Worm (Caenorhabditis elegans) whole organism, L4 larva: ENCODE measurements around the gene kin-9.
A peak's percentile ranks its signal among the peaks of the same experiment; 100 is the strongest.

Experiments used
- D1046.2 ChIP-seq: fragments of 200-800 bp; sonication (Bioruptor generic); IDR thresholded peaks from 2 replicates; pipeline ENCODE4 v1.3.6; 2022; ENCODE audit warnings: missing genetic modification characterization, missing compliant biosample characterization
- F44E2.7 ChIP-seq: fragments of 200-800 bp; sonication (Bioruptor generic); IDR thresholded peaks from 2 replicates; pipeline ENCODE4 v2.1.2; 2022; ENCODE audit warnings: missing genetic modification characterization, missing compliant biosample characterization
- F49E8.2 ChIP-seq: sonication (generic microtip); optimal IDR thresholded peaks from 2 replicates; lab custom pipeline; 2016; ENCODE audit warnings: missing compliant biosample characterization, mild to moderate bottlenecking, missing genetic modification characterization, borderline replicate concordance
- Y48G9A.11 ChIP-seq: fragments of 200-800 bp; sonication (Bioruptor generic); IDR thresholded peaks from 2 replicates; pipeline ENCODE4 v1.3.6; 2022; ENCODE audit warnings: missing genetic modification reagents, missing genetic modification characterization, missing compliant biosample characterization
- Y75B8A.6 ChIP-seq: fragments of 200-800 bp; sonication (Bioruptor generic); IDR thresholded peaks from 2 replicates; pipeline ENCODE4 v1.3.6; 2022; ENCODE audit warnings: missing genetic modification reagents, missing genetic modification characterization, missing compliant biosample characterization
- ZK337.2 ChIP-seq: fragments of 200-800 bp; sonication (Bioruptor generic); IDR thresholded peaks from 2 replicates; pipeline ENCODE4 v1.3.6; 2022; ENCODE audit warnings: missing genetic modification reagents, missing genetic modification characterization, missing compliant biosample characterization
- ZK546.5 ChIP-seq, 2 experiments: sonication (generic microtip); optimal IDR thresholded peaks; 2 replicates each; lab custom pipeline; 2017; ENCODE audit warnings: missing biosample characterization in 2 of 2, missing genetic modification characterization in 2 of 2
- aha-1 ChIP-seq: fragments of 150-350 bp; peaks from one replicate; lab custom pipeline; 2014; ENCODE audit warnings: missing biosample characterization, missing genetic modification characterization
- aly-2 ChIP-seq: sonication (generic microtip); optimal IDR thresholded peaks from 2 replicates; lab custom pipeline; 2018; ENCODE audit warnings: missing biosample characterization, missing genetic modification characterization
- ceh-20 ChIP-seq: fragments of 200-800 bp; sonication (Bioruptor generic); IDR thresholded peaks from 2 replicates; pipeline ENCODE4 v1.3.6; 2022; ENCODE audit warnings: missing genetic modification reagents, missing genetic modification characterization, missing compliant biosample characterization
- ceh-28 ChIP-seq: fragments of 150-350 bp; optimal IDR thresholded peaks from 2 replicates; lab custom pipeline; 2014; ENCODE audit warnings: missing biosample characterization, missing genetic modification reagents, missing genetic modification characterization
- ceh-44 ChIP-seq: fragments of 200-800 bp; sonication (Bioruptor generic); IDR thresholded peaks from 2 replicates; pipeline ENCODE4 v1.3.6; 2022; ENCODE audit warnings: missing genetic modification reagents, missing genetic modification characterization, missing compliant biosample characterization
- ceh-62 ChIP-seq: sonication (generic microtip); optimal IDR thresholded peaks from 2 replicates; lab custom pipeline; 2017; ENCODE audit warnings: missing biosample characterization, missing genetic modification characterization
- ceh-82 ChIP-seq: sonication (generic microtip); optimal IDR thresholded peaks from 2 replicates; lab custom pipeline; 2017; ENCODE audit warnings: missing biosample characterization, missing genetic modification characterization
- ctbp-1 ChIP-seq: fragments of 200-800 bp; sonication (Bioruptor generic); IDR thresholded peaks from 2 replicates; pipeline ENCODE4 v1.3.6; 2022; ENCODE audit warnings: missing genetic modification reagents, missing genetic modification characterization, missing compliant biosample characterization
- daf-12 ChIP-seq: fragments of 150-350 bp; optimal IDR thresholded peaks from 2 replicates; lab custom pipeline; 2014; ENCODE audit warnings: missing biosample characterization, missing genetic modification reagents, missing genetic modification characterization
- daf-16 ChIP-seq, 3 experiments: sonication (generic microtip); optimal IDR thresholded peaks; 2 replicates each; lab custom pipeline; 2016 to 2017; ENCODE audit warnings: missing genetic modification characterization in 3 of 3, missing genetic modification reagents in 3 of 3, mild to moderate bottlenecking in 2 of 3, missing compliant biosample characterization in 2 of 3, missing biosample characterization in 1 of 3, moderate library complexity in 1 of 3
- daf-19 ChIP-seq: fragments of 200-800 bp; sonication (Bioruptor generic); conservative IDR thresholded peaks from 2 replicates; pipeline ENCODE4 v1.3.6; 2022; ENCODE audit warnings: missing genetic modification characterization, missing compliant biosample characterization
- daf-8 ChIP-seq: fragments of 200-800 bp; sonication (Bioruptor generic); IDR thresholded peaks from 2 replicates; pipeline ENCODE4 v1.3.6; 2022; ENCODE audit warnings: missing genetic modification characterization, missing compliant biosample characterization
- dmd-8 ChIP-seq: fragments of 200-800 bp; sonication (Bioruptor generic); IDR thresholded peaks from 2 replicates; pipeline ENCODE4 v1.3.6; 2022; ENCODE audit warnings: missing genetic modification characterization, missing compliant biosample characterization
- dmd-9 ChIP-seq: fragments of 200-800 bp; sonication (Bioruptor generic); IDR thresholded peaks from 2 replicates; pipeline ENCODE4 v1.3.6; 2022; ENCODE audit warnings: missing genetic modification reagents, missing genetic modification characterization, missing compliant biosample characterization
- duxl-1 ChIP-seq: sonication (generic microtip); optimal IDR thresholded peaks from 2 replicates; lab custom pipeline; 2016; ENCODE audit warnings: mild to moderate bottlenecking, missing genetic modification characterization, moderate library complexity, missing compliant biosample characterization; ENCODE audit not compliant: poor library complexity
- gei-8 ChIP-seq: fragments of 200-800 bp; sonication (Bioruptor generic); optimal IDR thresholded peaks from 2 replicates; lab custom pipeline; 2018; ENCODE audit warnings: mild to moderate bottlenecking, missing genetic modification characterization, missing compliant biosample characterization
- lim-7 ChIP-seq: fragments of 200-800 bp; sonication (Bioruptor generic); IDR thresholded peaks from 2 replicates; pipeline ENCODE4 v1.3.6; 2022; ENCODE audit warnings: missing genetic modification characterization, missing compliant biosample characterization
- lin-1 ChIP-seq: fragments of 200-800 bp; sonication (Bioruptor generic); IDR thresholded peaks from 2 replicates; pipeline ENCODE4 v1.3.6; 2022; ENCODE audit warnings: missing genetic modification reagents, missing genetic modification characterization, missing compliant biosample characterization
- lin-13 ChIP-seq: fragments of 150-350 bp; optimal IDR thresholded peaks from 2 replicates; lab custom pipeline; 2014; ENCODE audit warnings: missing biosample characterization, missing genetic modification reagents, missing genetic modification characterization
- lin-29 ChIP-seq: fragments of 200-800 bp; sonication (Bioruptor generic); IDR thresholded peaks from 2 replicates; pipeline ENCODE4 v1.3.6; 2022; ENCODE audit warnings: missing genetic modification reagents, missing genetic modification characterization, missing compliant biosample characterization
- madf-5 ChIP-seq, 2 experiments: fragments of 200-800 bp; sonication (Bioruptor generic); IDR thresholded peaks; 2 replicates each; pipeline ENCODE4 v1.3.6; 2022; ENCODE audit warnings: missing compliant biosample characterization in 2 of 2, missing genetic modification characterization in 2 of 2
- madf-9 ChIP-seq: fragments of 200-800 bp; sonication (Bioruptor generic); conservative IDR thresholded peaks from 2 replicates; pipeline ENCODE4 v1.3.6; 2022; ENCODE audit warnings: missing genetic modification reagents, missing genetic modification characterization, missing compliant biosample characterization
- mdt-29 ChIP-seq: fragments of 200-800 bp; sonication (Bioruptor generic); IDR thresholded peaks from 2 replicates; pipeline ENCODE4 v1.3.6; 2022; ENCODE audit warnings: missing genetic modification reagents, missing genetic modification characterization, missing compliant biosample characterization
- nhr-10 ChIP-seq: fragments of 150-350 bp; optimal IDR thresholded peaks from 2 replicates; lab custom pipeline; 2014; ENCODE audit warnings: missing biosample characterization, missing genetic modification characterization
- nhr-11 ChIP-seq: fragments of 150-350 bp; optimal IDR thresholded peaks from 2 replicates; lab custom pipeline; 2014; ENCODE audit warnings: missing biosample characterization, missing genetic modification characterization
- nhr-111 ChIP-seq: fragments of 200-800 bp; sonication (Bioruptor generic); optimal IDR thresholded peaks from 2 replicates; lab custom pipeline; 2018; ENCODE audit warnings: mild to moderate bottlenecking, missing genetic modification characterization, missing compliant biosample characterization
- nhr-237 ChIP-seq: sonication (generic microtip); optimal IDR thresholded peaks from 2 replicates; lab custom pipeline; 2017; ENCODE audit warnings: missing biosample characterization, missing genetic modification characterization
- nhr-25 ChIP-seq: sonication (generic microtip); optimal IDR thresholded peaks from 2 replicates; lab custom pipeline; 2017; ENCODE audit warnings: missing genetic modification characterization, mild to moderate bottlenecking, missing compliant biosample characterization, antibody characterized with exemption, moderate library complexity, borderline replicate concordance; ENCODE audit not compliant: insufficient read depth
- nhr-41 ChIP-seq: fragments of 200-800 bp; sonication (Bioruptor generic); IDR thresholded peaks from 2 replicates; pipeline ENCODE4 v1.3.6; 2022; ENCODE audit warnings: missing genetic modification reagents, missing genetic modification characterization, missing compliant biosample characterization
- nhr-42 ChIP-seq: fragments of 200-800 bp; sonication (Bioruptor generic); IDR thresholded peaks from 2 replicates; pipeline ENCODE4 v1.3.6; 2022; ENCODE audit warnings: missing genetic modification characterization, missing compliant biosample characterization
- pha-4 ChIP-seq, 2 experiments: fragments of 150-350 bp in 1 of 2; fragments of 200-800 bp in 1 of 2; sonication (Bioruptor generic) in 1 of 2; IDR thresholded peaks in 1 of 2; optimal IDR thresholded peaks in 1 of 2; 2 replicates each; pipeline versions ENCODE4 v1.3.6 to Lab custom; 2014 to 2022; ENCODE audit warnings: missing genetic modification characterization in 2 of 2, missing genetic modification reagents in 2 of 2, missing biosample characterization in 1 of 2, missing compliant biosample characterization in 1 of 2
- rbr-2 ChIP-seq: sonication (generic microtip); optimal IDR thresholded peaks from 2 replicates; lab custom pipeline; 2016; ENCODE audit warnings: missing genotype, missing genetic modification characterization, missing compliant biosample characterization
- set-16 ChIP-seq: fragments of 200-800 bp; sonication (Bioruptor generic); IDR thresholded peaks from 2 replicates; pipeline ENCODE4 v1.3.6; 2022; ENCODE audit warnings: missing genetic modification reagents, missing genetic modification characterization, missing compliant biosample characterization
- skn-1 ChIP-seq: fragments of 150-350 bp; optimal IDR thresholded peaks from 2 replicates; lab custom pipeline; 2014; ENCODE audit warnings: missing biosample characterization, missing genetic modification characterization
- spr-3 ChIP-seq: fragments of 200-800 bp; sonication (Bioruptor generic); optimal IDR thresholded peaks from 2 replicates; lab custom pipeline; 2018; ENCODE audit warnings: mild to moderate bottlenecking, missing genetic modification characterization, missing compliant biosample characterization
- tag-97 ChIP-seq: fragments of 200-800 bp; sonication (Bioruptor generic); IDR thresholded peaks from 2 replicates; pipeline ENCODE4 v1.3.6; 2022; ENCODE audit warnings: missing genetic modification characterization, missing compliant biosample characterization
- tra-1 ChIP-seq: fragments of 200-800 bp; sonication (Bioruptor generic); IDR thresholded peaks from 2 replicates; pipeline ENCODE4 v1.3.6; 2022; ENCODE audit warnings: missing genetic modification reagents, missing genetic modification characterization, missing compliant biosample characterization
- unc-130 ChIP-seq: sonication (generic microtip); optimal IDR thresholded peaks from 2 replicates; lab custom pipeline; 2016; ENCODE audit warnings: missing genetic modification reagents, missing genetic modification characterization, missing compliant biosample characterization
- unc-39 ChIP-seq: sonication (generic microtip); optimal IDR thresholded peaks from 2 replicates; lab custom pipeline; 2017; ENCODE audit warnings: missing biosample characterization, missing genetic modification characterization
- vab-7 ChIP-seq: fragments of 200-800 bp; sonication (Bioruptor generic); IDR thresholded peaks from 2 replicates; pipeline ENCODE4 v1.3.6; 2022; ENCODE audit warnings: missing genetic modification reagents, missing genetic modification characterization, missing compliant biosample characterization
- zip-11 ChIP-seq: fragments of 200-800 bp; sonication (Bioruptor generic); IDR thresholded peaks from 2 replicates; pipeline ENCODE4 v1.3.6; 2022; ENCODE audit warnings: missing genetic modification characterization, missing compliant biosample characterization
- zip-2 ChIP-seq: fragments of 150-350 bp; optimal IDR thresholded peaks from 2 replicates; lab custom pipeline; 2014; ENCODE audit warnings: missing biosample characterization, missing genetic modification characterization
- ztf-11 ChIP-seq: fragments of 150-350 bp; optimal IDR thresholded peaks from 2 replicates; lab custom pipeline; 2014; ENCODE audit warnings: missing biosample characterization, missing genetic modification characterization
- ztf-7 ChIP-seq: fragments of 150-350 bp; optimal IDR thresholded peaks from 2 replicates; lab custom pipeline; 2014; ENCODE audit warnings: missing biosample characterization, missing genetic modification characterization

kin-9 gene

ce11 chrX:8470126-8470772 lies 37.8 kb downstream of the kin-9 start, which contains the start of gene mec-10 (continued):
- TF ChIP-seq duxl-1 (tag; lab: Kevin White, UChicago) (no peak), Y75B8A.6 (GFP tag; lab: Robert Waterston, UW) (no peak), dmd-9 (no peak), ceh-28 (no peak), daf-12 (tag; lab: Kevin White, UChicago) (no peak), nhr-41 (GFP tag; lab: Robert Waterston, UW) (no peak), ceh-62 (tag; lab: Kevin White, UChicago) (no peak), madf-9 (no peak), pha-4 (GFP tag; IDR thresholded peaks at IDR 0.05; lab: Robert Waterston, UW) (no peak), pha-4 (tag; optimal IDR thresholded peaks at IDR 0.05; lab: Kevin White, UChicago) (no peak), nhr-237 (tag; lab: Kevin White, UChicago) (no peak), ctbp-1 (GFP tag; lab: Robert Waterston, UW) (no peak), ztf-11 (tag; lab: Kevin White, UChicago) (no peak), F49E8.2 (tag; lab: Kevin White, UChicago) (no peak), tag-97 (GFP tag; lab: Robert Waterston, UW) (no peak), lin-1 (GFP tag; lab: Robert Waterston, UW) (no peak), rbr-2 (tag; lab: Kevin White, UChicago) (no peak), daf-16 (GFP tag; optimal IDR thresholded peaks at IDR 0.05; lab: Kevin White, UChicago) (no peak), daf-16 (tag; optimal IDR thresholded peaks at IDR 0.05; lab: Kevin White, UChicago) (peak; percentile 75), lin-29 (GFP tag; lab: Robert Waterston, UW) (no peak), F44E2.7 (GFP tag; lab: Robert Waterston, UW) (no peak), nhr-10 (tag; lab: Kevin White, UChicago) (no peak), ZK546.5 (tag; optimal IDR thresholded peaks at IDR 0.05; lab: Kevin White, UChicago) (no peak), daf-8 (GFP tag; lab: Robert Waterston, UW) (no peak), aly-2 (tag; lab: Kevin White, UChicago) (no peak), nhr-111 (GFP tag; lab: Kevin White, UChicago) (no peak), Y48G9A.11 (GFP tag; lab: Robert Waterston, UW) (no peak), spr-3 (no peak), dmd-8 (GFP tag; lab: Robert Waterston, UW) (no peak), lim-7 (GFP tag; lab: Robert Waterston, UW) (no peak), ceh-44 (GFP tag; lab: Robert Waterston, UW) (no peak), skn-1 (no peak), ceh-20 (GFP tag; lab: Robert Waterston, UW) (no peak), D1046.2 (GFP tag; lab: Robert Waterston, UW) (no peak), unc-39 (tag; lab: Kevin White, UChicago) (no peak), unc-130 (no peak), vab-7 (no peak), nhr-11 (no peak), daf-19 (GFP tag; lab: Robert Waterston, UW) (no peak), madf-5 (GFP tag; IDR thresholded peaks at IDR 0.05; lab: Robert Waterston, UW) (no peak), ztf-7 (tag; lab: Kevin White, UChicago) (no peak), ZK337.2 (GFP tag; lab: Robert Waterston, UW) (no peak), zip-2 (no peak), nhr-25 (tag; lab: Kevin White, UChicago) (no peak), zip-11 (GFP tag; lab: Robert Waterston, UW) (no peak), mdt-29 (GFP tag; lab: Robert Waterston, UW) (no peak), lin-13 (GFP tag; lab: Kevin White, UChicago) (no peak), gei-8 (GFP tag; lab: Kevin White, UChicago) (no peak), set-16 (GFP tag; lab: Robert Waterston, UW) (no peak), nhr-42 (GFP tag; lab: Robert Waterston, UW) (no peak), aha-1 (tag; lab: Kevin White, UChicago) (peak; percentile 96), ceh-82 (tag; lab: Kevin White, UChicago) (no peak), tra-1 (no peak)
